Fruit fly (Drosophila melanogaster): Measurements from ENCODE around the gene bcn92.

The bcn92 gene

dm6 chrX:2158668-2159163, 9.3 kb upstream of the bcn92 start, which contains the start of gene wapl (continued):
- TF ChIP-seq nerfin-2 (GFP tag; IDR thresholded peaks at IDR 0.05; ENCODE audit: partially characterized antibody) = peak; percentile 87
- TF ChIP-seq repo (GFP tag; optimal IDR thresholded peaks at IDR 0.05) = peak; percentile 45
- peak; percentile 33; the same call in 1 of the 2 replicates for TF ChIP-seq CG6272 (GFP tag; IDR thresholded peaks at IDR 0.05)
- peak; percentile 85 for TF ChIP-seq CG9797 (GFP tag; optimal IDR thresholded peaks at IDR 0.05)
- peak; percentile 16 for TF ChIP-seq nom (GFP tag; optimal IDR thresholded peaks at IDR 0.05)
- no peak for TF ChIP-seq dimm (GFP tag; IDR thresholded peaks at IDR 0.05)
- peak; percentile 61 for TF ChIP-seq vvl (GFP tag; IDR thresholded peaks at IDR 0.05)
- TF ChIP-seq knrl (GFP tag; IDR thresholded peaks at IDR 0.05; ENCODE audit: partially characterized antibody) = peak; percentile 93
- no peak for TF ChIP-seq pb (GFP tag; optimal IDR thresholded peaks at IDR 0.05)
- TF ChIP-seq Deaf1 (tag; optimal IDR thresholded peaks at IDR 0.05) = peak; percentile 10
- peak; percentile 87 for TF ChIP-seq CG14860 (GFP tag; IDR thresholded peaks at IDR 0.05; ENCODE audit: partially characterized antibody)
- peak; percentile 6 for TF ChIP-seq CoRest (tag; optimal IDR thresholded peaks at IDR 0.05)
- no peak for TF ChIP-seq CG13123 (GFP tag; optimal IDR thresholded peaks at IDR 0.05)
- TF ChIP-seq gem (tag; optimal IDR thresholded peaks at IDR 0.05) = no peak
- TF ChIP-seq CG2712 (tag; optimal IDR thresholded peaks at IDR 0.05) = peak; percentile 54
- TF ChIP-seq CG11695 (GFP tag; IDR thresholded peaks at IDR 0.05) = 0 out of 3 replicates have a peak, but pooled peaks have one; percentile 23
- no peak for TF ChIP-seq Oli (tag; optimal IDR thresholded peaks at IDR 0.05)
- TF ChIP-seq CG10267 (tag; optimal IDR thresholded peaks at IDR 0.05) = peak; percentile 56
- TF ChIP-seq CG3726 (GFP tag; IDR thresholded peaks at IDR 0.05) = no peak
- TF ChIP-seq lola (GFP tag; optimal IDR thresholded peaks at IDR 0.05) = no peak
- TF ChIP-seq sob (GFP tag; IDR thresholded peaks at IDR 0.05) = 0 out of 2 replicates have a peak, but pooled peaks have one; percentile 32
- no peak for TF ChIP-seq aop (GFP tag; IDR thresholded peaks at IDR 0.05)
- no peak for TF ChIP-seq Nf-YB (GFP tag; optimal IDR thresholded peaks at IDR 0.05)
- no peak for TF ChIP-seq CG17568 (GFP tag; optimal IDR thresholded peaks at IDR 0.05)
- TF ChIP-seq ems (GFP tag; optimal IDR thresholded peaks at IDR 0.05) = peak; percentile 9
- peak; percentile 11 for TF ChIP-seq CG15601 (tag; optimal IDR thresholded peaks at IDR 0.05)
- TF ChIP-seq gsb (GFP tag; IDR thresholded peaks at IDR 0.05) = no peak
- TF ChIP-seq CG6689 (GFP tag; IDR thresholded peaks at IDR 0.05) = no peak
- TF ChIP-seq CG8359 (GFP tag; optimal IDR thresholded peaks at IDR 0.05; ENCODE audit: borderline replicate concordance) = no peak
- TF ChIP-seq her (GFP tag; optimal IDR thresholded peaks at IDR 0.05) = peak; percentile 64
- TF ChIP-seq CG32532 (GFP tag; IDR thresholded peaks at IDR 0.05) = 0 out of 2 replicates have a peak, but pooled peaks have one; percentile 47
- TF ChIP-seq Ets97D (GFP tag; optimal IDR thresholded peaks at IDR 0.05) = peak; percentile 63
- no peak for TF ChIP-seq CG8924 (tag; optimal IDR thresholded peaks at IDR 0.05)
- peak; percentile 8 for TF ChIP-seq CG13894 (tag; optimal IDR thresholded peaks at IDR 0.05)
- TF ChIP-seq CG32772 (GFP tag; IDR thresholded peaks at IDR 0.05) = no peak
- TF ChIP-seq Sry-β (GFP tag; optimal IDR thresholded peaks at IDR 0.05) = no peak
- TF ChIP-seq Drgx (GFP tag; IDR thresholded peaks at IDR 0.05) = no peak
- TF ChIP-seq CG6654 (GFP tag; optimal IDR thresholded peaks at IDR 0.05) = no peak
- TF ChIP-seq D (optimal IDR thresholded peaks at IDR 0.05) = peak; percentile 57
- no peak for TF ChIP-seq D (GFP tag; optimal IDR thresholded peaks at IDR 0.05)
- TF ChIP-seq Atf-2 (GFP tag; optimal IDR thresholded peaks at IDR 0.05) = no peak
- TF ChIP-seq peb (GFP tag; IDR thresholded peaks at IDR 0.05) = no peak
- TF ChIP-seq CG7786 (GFP tag; optimal IDR thresholded peaks at IDR 0.05) = no peak
- TF ChIP-seq chn (GFP tag; optimal IDR thresholded peaks at IDR 0.05) = peak; percentile 5
- TF ChIP-seq Ets65A (GFP tag) = peak; percentile 75
- TF ChIP-seq CG10543 (GFP tag; optimal IDR thresholded peaks at IDR 0.05) = no peak
- TF ChIP-seq Jarid2 (GFP tag; optimal IDR thresholded peaks at IDR 0.05) = no peak
- TF ChIP-seq Dp (GFP tag; optimal IDR thresholded peaks at IDR 0.05) = peak; percentile 91
- peak; percentile 69 for TF ChIP-seq CG14710 (tag; optimal IDR thresholded peaks at IDR 0.05)
- 0 out of 2 replicates have a peak, but pooled peaks have one; percentile 8 for TF ChIP-seq sisA (GFP tag; IDR thresholded peaks at IDR 0.05)

Data from whole organism, embryonic.